Worm (Caenorhabditis elegans): Measurements from ENCODE around the gene ZK353.3.

ce11 chrIII:8413501-8413900 is 17.7 kb downstream of the ZK353.3 start:
- TF ChIP-seq unc-62 (GFP tag; optimal IDR thresholded peaks at IDR 0.05) (no peak), ztf-4 (tag; optimal IDR thresholded peaks at IDR 0.05) (no peak)

Data from whole organism, L3 larva.